Fruit fly (Drosophila melanogaster) whole organism, embryonic: ENCODE measurements around the gene cher.

Experiments
- Abd-B ChIP-seq: fragments of 200-800 bp; sonication (Bioruptor generic); optimal IDR thresholded peaks from 2 replicates; lab custom pipeline; 2018; ENCODE audit warnings: missing biosample characterization, mild to moderate bottlenecking, missing genetic modification characterization, moderate library complexity
- CG10209 ChIP-seq: fragments of 200-800 bp; sonication (Bioruptor generic); optimal IDR thresholded peaks from 3 replicates; lab custom pipeline; 2017; ENCODE audit warnings: missing biosample characterization, mild to moderate bottlenecking, missing genetic modification characterization, missing genetic modification reagents
- CG11504 ChIP-seq: fragments of 200-800 bp; sonication (Bioruptor generic); optimal IDR thresholded peaks from 3 replicates; lab custom pipeline; 2019; ENCODE audit warnings: missing biosample characterization, mild to moderate bottlenecking, missing genetic modification characterization, moderate library complexity
- CG15011 ChIP-seq: fragments of 200-800 bp; sonication (Bioruptor generic); optimal IDR thresholded peaks from 3 replicates; lab custom pipeline; 2018; ENCODE audit warnings: missing biosample characterization, mild to moderate bottlenecking, missing genetic modification characterization
- CG15073 ChIP-seq: fragments of 200-800 bp; sonication (Bioruptor generic); optimal IDR thresholded peaks from 2 replicates; lab custom pipeline; 2016; ENCODE audit warnings: missing biosample characterization, missing genetic modification characterization
- CG15269 ChIP-seq: fragments of 200-800 bp; sonication (Bioruptor generic); optimal IDR thresholded peaks from 2 replicates; lab custom pipeline; 2018; ENCODE audit warnings: missing biosample characterization, mild to moderate bottlenecking, missing genetic modification characterization, moderate library complexity
- CG1529 ChIP-seq: fragments of 200-800 bp; sonication (Bioruptor generic); optimal IDR thresholded peaks from 3 replicates; lab custom pipeline; 2018; ENCODE audit warnings: missing biosample characterization, missing genetic modification characterization
- CG15601 ChIP-seq: fragments of 200-800 bp; sonication (Bioruptor generic); optimal IDR thresholded peaks from 3 replicates; lab custom pipeline; 2019; ENCODE audit warnings: missing biosample characterization, mild to moderate bottlenecking, missing genetic modification characterization, moderate library complexity
- CG17328 ChIP-seq: fragments of 200-800 bp; sonication (Bioruptor generic); IDR thresholded peaks from 2 replicates; pipeline ENCODE4 v1.3.6; 2022; ENCODE audit warnings: missing biosample characterization, missing genetic modification characterization
- CG17385 ChIP-seq: fragments of 200-800 bp; sonication (Bioruptor generic); optimal IDR thresholded peaks from 3 replicates; lab custom pipeline; 2018; ENCODE audit warnings: missing biosample characterization, mild to moderate bottlenecking, missing genetic modification characterization
- CG2875 ChIP-seq: fragments of 200-800 bp; sonication (Bioruptor generic); optimal IDR thresholded peaks from 2 replicates; lab custom pipeline; 2017; ENCODE audit warnings: missing biosample characterization, mild to moderate bottlenecking, missing genetic modification characterization, missing genetic modification reagents
- CG30431 ChIP-seq: fragments of 200-800 bp; sonication (Bioruptor generic); optimal IDR thresholded peaks from 2 replicates; lab custom pipeline; 2017; ENCODE audit warnings: missing biosample characterization, missing genetic modification characterization
- CG33557 ChIP-seq: fragments of 200-800 bp; sonication (Bioruptor generic); optimal IDR thresholded peaks from 2 replicates; lab custom pipeline; 2019; ENCODE audit warnings: missing biosample characterization, mild to moderate bottlenecking, missing genetic modification characterization, moderate library complexity
- CG34422 ChIP-seq: fragments of 200-800 bp; sonication (Bioruptor generic); IDR thresholded peaks from 3 replicates; pipeline ENCODE4 v1.3.6; 2022; ENCODE audit warnings: missing biosample characterization, missing genetic modification characterization
- CG4404 ChIP-seq: fragments of 200-800 bp; sonication (Bioruptor generic); IDR thresholded peaks from 2 replicates; pipeline ENCODE4 v1.3.6; 2022; ENCODE audit warnings: missing biosample characterization, missing genetic modification characterization
- CG4424 ChIP-seq: fragments of 200-800 bp; sonication (Bioruptor generic); optimal IDR thresholded peaks from 3 replicates; lab custom pipeline; 2016; ENCODE audit warnings: missing biosample characterization, missing genetic modification characterization
- CG5245 ChIP-seq: fragments of 200-800 bp; sonication (Bioruptor generic); optimal IDR thresholded peaks from 3 replicates; lab custom pipeline; 2016; ENCODE audit warnings: missing biosample characterization, missing genetic modification characterization
- CG6689 ChIP-seq: fragments of 200-800 bp; sonication (Bioruptor generic); IDR thresholded peaks from 2 replicates; pipeline ENCODE4 v1.3.6; 2022; ENCODE audit warnings: missing biosample characterization, missing genetic modification characterization
- CG7928 ChIP-seq: fragments of 200-800 bp; sonication (Bioruptor generic); optimal IDR thresholded peaks from 2 replicates; lab custom pipeline; 2017; ENCODE audit warnings: missing biosample characterization, mild to moderate bottlenecking, missing genetic modification characterization
- CG8388 ChIP-seq: fragments of 200-800 bp; sonication (Bioruptor generic); optimal IDR thresholded peaks from 2 replicates; lab custom pipeline; 2019; ENCODE audit warnings: missing biosample characterization, mild to moderate bottlenecking, missing genetic modification characterization, moderate library complexity
- CG8924 ChIP-seq: fragments of 200-800 bp; optimal IDR thresholded peaks from 3 replicates; lab custom pipeline; 2019; ENCODE audit warnings: missing biosample characterization, mild to moderate bottlenecking, missing genetic modification characterization, moderate library complexity
- CG9437 ChIP-seq: fragments of 200-800 bp; sonication (Bioruptor generic); optimal IDR thresholded peaks from 2 replicates; lab custom pipeline; 2018; ENCODE audit warnings: missing biosample characterization, mild to moderate bottlenecking, missing genetic modification characterization
- E2f1 ChIP-seq: fragments of 200-800 bp; sonication (Bioruptor generic); IDR thresholded peaks from 2 replicates; pipeline ENCODE4 v1.3.6; 2022; ENCODE audit warnings: missing biosample characterization, missing genetic modification characterization
- Ets65A ChIP-seq: fragments of 200-800 bp; sonication (Bioruptor generic); peaks from one replicate; lab custom pipeline; 2016; ENCODE audit warnings: missing biosample characterization, missing genetic modification characterization
- Hr3 ChIP-seq: fragments of 200-800 bp; sonication (Bioruptor generic); optimal IDR thresholded peaks from 3 replicates; lab custom pipeline; 2016; ENCODE audit warnings: missing biosample characterization, missing genetic modification characterization
- Spps ChIP-seq: fragments of 200-800 bp; sonication (Bioruptor generic); optimal IDR thresholded peaks from 2 replicates; lab custom pipeline; 2018; ENCODE audit warnings: missing biosample characterization, mild to moderate bottlenecking, missing genetic modification characterization
- Xbp1 ChIP-seq: fragments of 200-800 bp; sonication (Bioruptor generic); optimal IDR thresholded peaks from 3 replicates; lab custom pipeline; 2016; ENCODE audit warnings: missing biosample characterization, mild to moderate bottlenecking, missing genetic modification characterization
- Xrp1 ChIP-seq: fragments of 200-800 bp; sonication (Bioruptor generic); IDR thresholded peaks from 2 replicates; pipeline ENCODE4 v1.3.6; 2022; ENCODE audit warnings: missing biosample characterization, missing genetic modification characterization
- bsh ChIP-seq, 2 experiments: fragments of 200-800 bp; sonication (Bioruptor generic); optimal IDR thresholded peaks; 2 replicates each; lab custom pipeline; 2017 to 2018; ENCODE audit warnings: mild to moderate bottlenecking in 2 of 2, missing biosample characterization in 2 of 2, missing genetic modification characterization in 2 of 2, moderate library complexity in 1 of 2
- chif ChIP-seq, 2 experiments: fragments of 200-800 bp; sonication (Bioruptor generic); optimal IDR thresholded peaks; 3 replicates each; lab custom pipeline; 2016; ENCODE audit warnings: missing biosample characterization in 2 of 2, missing genetic modification characterization in 2 of 2
- corto ChIP-seq: fragments of 200-800 bp; sonication (Bioruptor generic); optimal IDR thresholded peaks from 2 replicates; lab custom pipeline; 2016; ENCODE audit warnings: missing biosample characterization, mild to moderate bottlenecking, missing genetic modification characterization, moderate library complexity
- fd96Cb ChIP-seq: fragments of 200-800 bp; sonication (Bioruptor generic); optimal IDR thresholded peaks from 2 replicates; lab custom pipeline; 2018; ENCODE audit warnings: missing biosample characterization, mild to moderate bottlenecking, missing genetic modification characterization, moderate library complexity
- grau ChIP-seq: fragments of 200-800 bp; optimal IDR thresholded peaks from 3 replicates; lab custom pipeline; 2019; ENCODE audit warnings: missing biosample characterization, mild to moderate bottlenecking, missing genetic modification characterization, moderate library complexity
- lbe ChIP-seq: fragments of 200-800 bp; sonication (Bioruptor generic); optimal IDR thresholded peaks from 2 replicates; lab custom pipeline; 2016; ENCODE audit warnings: missing biosample characterization, mild to moderate bottlenecking, missing genetic modification characterization
- lilli ChIP-seq: fragments of 200-800 bp; sonication (Bioruptor generic); optimal IDR thresholded peaks from 3 replicates; lab custom pipeline; 2016; ENCODE audit warnings: missing biosample characterization, missing genetic modification characterization
- lmd ChIP-seq: fragments of 200-800 bp; sonication (Bioruptor generic); IDR thresholded peaks from 2 replicates; pipeline ENCODE4 v1.3.6; 2022; ENCODE audit warnings: missing biosample characterization, missing genetic modification characterization
- lov ChIP-seq, 2 experiments: fragments of 200-800 bp in 1 of 2; fragments of >200 bp in 1 of 2; sonication (Bioruptor generic) in 1 of 2; IDR thresholded peaks in 1 of 2; optimal IDR thresholded peaks in 1 of 2; 2 replicates in 1 of 2; 3 replicates in 1 of 2; pipeline versions ENCODE4 v1.3.6 to Lab custom; 2017 to 2022; ENCODE audit warnings: missing biosample characterization in 1 of 2, missing genetic modification characterization in 1 of 2
- nerfin-2 ChIP-seq: fragments of 200-800 bp; sonication (Bioruptor generic); IDR thresholded peaks from 2 replicates; pipeline ENCODE4 v1.3.6; 2022; ENCODE audit warnings: missing biosample characterization, missing genetic modification characterization; ENCODE audit not compliant: partially characterized antibody
- nmo ChIP-seq: fragments of 200-800 bp; sonication (Bioruptor generic); optimal IDR thresholded peaks from 2 replicates; lab custom pipeline; 2018; ENCODE audit warnings: missing biosample characterization, mild to moderate bottlenecking, missing genetic modification characterization, moderate library complexity
- org-1 ChIP-seq: fragments of 200-800 bp; sonication (Bioruptor generic); optimal IDR thresholded peaks from 2 replicates; lab custom pipeline; 2017; ENCODE audit warnings: missing biosample characterization, missing genetic modification characterization
- prd ChIP-seq, 3 experiments: fragments of >200 bp in 2 of 3; fragments of 200-800 bp in 1 of 3; sonication (Bioruptor generic) in 1 of 3; optimal IDR thresholded peaks in 2 of 3; IDR thresholded peaks in 1 of 3; 2 replicates in 2 of 3; 3 replicates in 1 of 3; pipeline versions ENCODE4 v1.3.6 to Lab custom; 2017 to 2022; ENCODE audit warnings: missing biosample characterization in 1 of 3, missing genetic modification characterization in 1 of 3
- sc ChIP-seq, 3 experiments: fragments of >200 bp in 2 of 3; fragments of 200-800 bp in 1 of 3; sonication (Bioruptor generic) in 1 of 3; optimal IDR thresholded peaks; 2 replicates in 2 of 3; 3 replicates in 1 of 3; lab custom pipeline; 2017; ENCODE audit warnings: mild to moderate bottlenecking in 1 of 3, missing biosample characterization in 1 of 3, missing genetic modification characterization in 1 of 3, missing genetic modification reagents in 1 of 3
- sqz ChIP-seq: fragments of 200-800 bp; sonication (Bioruptor generic); optimal IDR thresholded peaks from 3 replicates; lab custom pipeline; 2018; ENCODE audit warnings: missing biosample characterization, mild to moderate bottlenecking, missing genetic modification characterization
- trem ChIP-seq: fragments of 200-800 bp; optimal IDR thresholded peaks from 3 replicates; lab custom pipeline; 2019; ENCODE audit warnings: missing biosample characterization, mild to moderate bottlenecking, missing genetic modification characterization, moderate library complexity
- trh ChIP-seq: fragments of 200-800 bp; sonication (Bioruptor generic); optimal IDR thresholded peaks from 2 replicates; lab custom pipeline; 2016; ENCODE audit warnings: missing biosample characterization, missing genetic modification characterization
- tup ChIP-seq: fragments of 200-800 bp; sonication (Bioruptor generic); optimal IDR thresholded peaks from 2 replicates; lab custom pipeline; 2016; ENCODE audit warnings: missing biosample characterization, mild to moderate bottlenecking, missing genetic modification characterization, moderate library complexity

Gene cher

DNA sequence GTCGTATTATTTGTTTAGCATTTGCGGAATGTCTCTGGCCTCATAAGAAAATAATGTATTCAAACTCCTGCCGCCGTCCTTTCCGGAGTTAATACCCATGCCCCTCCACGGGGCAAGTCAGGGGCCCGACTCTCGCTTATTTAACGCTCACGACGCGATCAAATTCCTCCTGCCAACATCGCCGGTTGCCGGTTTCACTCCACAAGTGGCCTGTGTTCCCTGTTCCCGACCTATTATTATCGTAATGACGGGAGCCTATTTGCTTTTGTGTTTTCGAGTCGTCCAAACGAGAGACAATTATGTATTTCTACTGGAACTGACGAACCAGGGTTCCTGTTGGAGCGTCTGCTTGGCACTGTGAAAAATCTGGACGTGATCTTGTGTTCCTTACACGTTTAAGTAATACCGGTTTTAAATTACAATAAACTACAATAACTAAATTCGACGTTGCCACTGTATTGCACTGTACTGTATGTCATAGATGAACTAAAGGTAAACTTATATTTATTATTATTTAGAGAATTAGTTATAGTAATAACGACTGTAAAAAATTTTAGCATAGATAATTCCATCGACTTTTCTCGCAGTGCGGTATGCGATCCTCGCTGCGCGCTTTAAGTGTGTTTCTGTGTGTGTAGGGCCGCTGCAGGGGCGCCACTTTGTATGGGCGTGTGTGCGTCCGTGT is 72.6 kb downstream of the cher start (continued):
- TF ChIP-seq CG5245 (peak; percentile 28), CG6689 (GFP tag; lab: Robert Waterston, UW) (0 out of 2 replicates have a peak, but pooled peaks have one; percentile 33), CG2875 (GFP tag; lab: Kevin White, UChicago) (peak; percentile 6), CG30431 (GFP tag; lab: Kevin White, UChicago) (peak; percentile 15), CG15011 (GFP tag; lab: Kevin White, UChicago) (peak; percentile 0), CG34422 (peak; percentile 68; the same call in 2 of the 3 replicates), Xrp1 (GFP tag; lab: Robert Waterston, UW) (peak; percentile 77), sqz (GFP tag; lab: Kevin White, UChicago) (peak; percentile 5), grau (tag; lab: Kevin White, UChicago) (peak; percentile 55), CG1529 (GFP tag; lab: Kevin White, UChicago) (peak; percentile 50), CG8924 (tag; lab: Kevin White, UChicago) (peak; percentile 62), lmd (peak; percentile 13; the same call in 1 of the 2 replicates), corto (GFP tag; lab: Kevin White, UChicago) (peak; percentile 69), Abd-B (GFP tag; lab: Kevin White, UChicago) (peak; percentile 23), Hr3 (peak; percentile 39), tup (peak; percentile 18), CG7928 (GFP tag; lab: Kevin White, UChicago) (no peak), trh (GFP tag; lab: Kevin White, UChicago) (no peak), fd96Cb (tag; lab: Kevin White, UChicago) (peak; percentile 38), CG15269 (tag; lab: Kevin White, UChicago) (no peak), CG15073 (GFP tag; lab: Kevin White, UChicago) (no peak), lov (optimal IDR thresholded peaks at IDR 0.05; lab: Kevin White, UChicago) (no peak), lov (GFP tag; IDR thresholded peaks at IDR 0.05; lab: Robert Waterston, UW) (0 out of 3 replicates have a peak, but pooled peaks have one; percentile 69), CG15601 (tag; lab: Kevin White, UChicago) (peak; percentile 12), CG33557 (GFP tag; lab: Kevin White, UChicago) (peak; percentile 89), bsh (GFP tag; optimal IDR thresholded peaks at IDR 0.05; lab: Kevin White, UChicago) (peak; percentile 43 to 81), nerfin-2 (GFP tag; lab: Robert Waterston, UW) (no peak), Spps (tag; lab: Kevin White, UChicago) (peak; percentile 36), CG4424 (GFP tag; lab: Kevin White, UChicago) (peak; percentile 63), trem (tag; lab: Kevin White, UChicago) (peak; percentile 52), lilli (GFP tag; lab: Kevin White, UChicago) (peak; percentile 27), CG4404 (GFP tag; lab: Robert Waterston, UW) (no peak; the same call in none of the 2 replicates), CG17385 (GFP tag; lab: Kevin White, UChicago) (peak; percentile 2), CG9437 (GFP tag; lab: Kevin White, UChicago) (no peak), org-1 (GFP tag; lab: Kevin White, UChicago) (peak; percentile 24), CG17328 (GFP tag; lab: Robert Waterston, UW) (peak; percentile 52; the same call in 1 of the 2 replicates), prd (optimal IDR thresholded peaks at IDR 0.05; lab: Kevin White, UChicago) (no peak), prd (GFP tag; IDR thresholded peaks at IDR 0.05; lab: Robert Waterston, UW) (peak; percentile 75), sc (optimal IDR thresholded peaks at IDR 0.05; lab: Kevin White, UChicago) (no peak), sc (GFP tag; optimal IDR thresholded peaks at IDR 0.05; lab: Kevin White, UChicago) (no peak), chif (GFP tag; optimal IDR thresholded peaks at IDR 0.05; lab: Kevin White, UChicago) (peak in 1 of 2 experiments; percentile 24), lbe (GFP tag; lab: Kevin White, UChicago) (peak; percentile 58), CG10209 (GFP tag; lab: Kevin White, UChicago) (peak; percentile 49), CG11504 (peak; percentile 16), Xbp1 (GFP tag; lab: Kevin White, UChicago) (peak; percentile 25), nmo (GFP tag; lab: Kevin White, UChicago) (peak; percentile 66), Ets65A (GFP tag; lab: Kevin White, UChicago) (peak; percentile 75), CG8388 (GFP tag; lab: Kevin White, UChicago) (peak; percentile 62), E2f1 (GFP tag; lab: Robert Waterston, UW) (0 out of 2 replicates have a peak, but pooled peaks have one; percentile 13)
